Fruit fly (Drosophila melanogaster) whole organism: ENCODE data around the gene CG44141.
"Not testable (repeated sequence)": the region's sequence is repeated elsewhere in the genome, so short reads cannot be mapped to it uniquely, and the experiment has no call there.

Source experiments
- CG8478 ChIP-seq: fragments of >200 bp; optimal IDR thresholded peaks from 2 replicates; lab custom pipeline; 2018; ENCODE audit warnings: inconsistent platforms
- Dll ChIP-seq: fragments of >200 bp; optimal IDR thresholded peaks from 2 replicates; lab custom pipeline; 2017
- EcR ChIP-seq, 2 experiments: fragments of >200 bp; optimal IDR thresholded peaks; 2 replicates each; lab custom pipeline; 2017; ENCODE audit warnings: missing biosample characterization in 2 of 2, missing genetic modification characterization in 2 of 2, missing genetic modification reagents in 2 of 2
- pan ChIP-seq: fragments of >200 bp; optimal IDR thresholded peaks from 2 replicates; lab custom pipeline; 2017
- psq ChIP-seq: fragments of >200 bp; optimal IDR thresholded peaks from 2 replicates; lab custom pipeline; 2017
- usp ChIP-seq: fragments of >200 bp; optimal IDR thresholded peaks from 2 replicates; lab custom pipeline; 2017; ENCODE audit warnings: missing biosample characterization, missing genetic modification characterization, mixed read lengths

The CG44141 gene

dm6 chr2L:15659374-15659773, at the start of gene CG44141:
CG44141 (minus strand) TSS chr2L:15659474.
- not testable (repeated sequence) for TF ChIP-seq CG8478; usp (GFP tag; lab: Kevin White, UChicago); psq (lab: Kevin White, UChicago)

dm6 chr2L:15704871-15705270, 45.6 kb upstream of the CG44141 start, which contains the start of gene CG31827:
CG31827 (plus strand) TSS chr2L:15705171.
- TF ChIP-seq Dll (lab: Kevin White, UChicago); EcR (GFP tag; optimal IDR thresholded peaks at IDR 0.05; lab: Kevin White, UChicago); psq (lab: Kevin White, UChicago): not testable (repeated sequence)

- TF ChIP-seq usp (GFP tag; lab: Kevin White, UChicago); EcR (GFP tag; optimal IDR thresholded peaks at IDR 0.05; lab: Kevin White, UChicago); psq (lab: Kevin White, UChicago): not testable (repeated sequence)
Measured at dm6 chr2L:15695738-15696137, 36.5 kb upstream of the CG44141 start, which contains the start of gene CG31780. CG31780 (plus strand) TSS chr2L:15696038.

- TF ChIP-seq psq (lab: Kevin White, UChicago); usp (GFP tag; lab: Kevin White, UChicago); pan (lab: Kevin White, UChicago): not testable (repeated sequence)
Measured at dm6 chr2L:15694371-15694770, 35.1 kb upstream of the CG44141 start, which contains the start of gene CG44140. CG44140 (minus strand) TSS chr2L:15694471.

dm6 chr2L:15676002-15676401, 16.7 kb upstream of the CG44141 start, which contains the start of gene CG43923:
CG43923 (minus strand) TSS chr2L:15676102.
- TF ChIP-seq Dll (lab: Kevin White, UChicago); EcR (GFP tag; optimal IDR thresholded peaks at IDR 0.05; lab: Kevin White, UChicago); pan (lab: Kevin White, UChicago): not testable (repeated sequence)

- TF ChIP-seq pan (lab: Kevin White, UChicago); Dll (lab: Kevin White, UChicago); usp (GFP tag; lab: Kevin White, UChicago): not testable (repeated sequence)
Measured at dm6 chr2L:15669874-15670273, 10.6 kb upstream of the CG44141 start, which contains the start of gene CG18478. CG18478 (plus strand) TSS chr2L:15670174.

dm6 chr2L:15660741-15661140, 1.5 kb upstream of the CG44141 start, which contains the start of gene CG18477:
CG18477 (plus strand) TSS chr2L:15661041.
- TF ChIP-seq pan (lab: Kevin White, UChicago); psq (lab: Kevin White, UChicago); EcR (GFP tag; optimal IDR thresholded peaks at IDR 0.05; lab: Kevin White, UChicago): not testable (repeated sequence)

dm6 chr2L:15643791-15644190, 15.5 kb downstream of the CG44141 start:
- TF ChIP-seq CG8478, result no peak
- TF ChIP-seq usp (GFP tag; lab: Kevin White, UChicago), result no peak
- no peak for TF ChIP-seq EcR (GFP tag; optimal IDR thresholded peaks at IDR 0.05; lab: Kevin White, UChicago)
- no peak for TF ChIP-seq Dll (lab: Kevin White, UChicago)
- no peak for TF ChIP-seq psq (lab: Kevin White, UChicago)
- no peak for TF ChIP-seq pan (lab: Kevin White, UChicago)

dm6 chr2L:15641668-15642067, 17.6 kb downstream of the CG44141 start:
- TF ChIP-seq Dll (lab: Kevin White, UChicago), result no peak
- TF ChIP-seq pan (lab: Kevin White, UChicago), result no peak
- no peak for TF ChIP-seq CG8478

dm6 chr2L:15629596-15630168, 29.6 kb downstream of the CG44141 start, which contains the start of gene CG18480:
CG18480 (plus strand) TSS chr2L:15630002.
- TF ChIP-seq pan (lab: Kevin White, UChicago), result no peak
- TF ChIP-seq EcR (GFP tag; optimal IDR thresholded peaks at IDR 0.05; lab: Kevin White, UChicago), result no peak
- TF ChIP-seq psq (lab: Kevin White, UChicago), result no peak
- TF ChIP-seq usp (GFP tag; lab: Kevin White, UChicago), result no peak
- TF ChIP-seq Dll (lab: Kevin White, UChicago), result no peak
- TF ChIP-seq CG8478, result no peak

dm6 chr2L:15628378-15628777, 30.9 kb downstream of the CG44141 start, which contains the start of gene CG7631:
CG7631 (plus strand) TSS chr2L:15628678.
- TF ChIP-seq pan (lab: Kevin White, UChicago) (no peak), usp (GFP tag; lab: Kevin White, UChicago) (no peak), EcR (GFP tag; optimal IDR thresholded peaks at IDR 0.05; lab: Kevin White, UChicago) (no peak), CG8478 (no peak), psq (lab: Kevin White, UChicago) (no peak), Dll (lab: Kevin White, UChicago) (no peak)

- no peak for TF ChIP-seq psq (lab: Kevin White, UChicago)
- TF ChIP-seq Dll (lab: Kevin White, UChicago), result no peak
- no peak for TF ChIP-seq EcR (GFP tag; optimal IDR thresholded peaks at IDR 0.05; lab: Kevin White, UChicago)
- no peak for TF ChIP-seq usp (GFP tag; lab: Kevin White, UChicago)
- TF ChIP-seq CG8478, result no peak
- TF ChIP-seq pan (lab: Kevin White, UChicago), result no peak
Measured at dm6 chr2L:15623458-15623857, 35.8 kb downstream of the CG44141 start, which contains the start of gene Or35a. Or35a (minus strand) TSS chr2L:15623558.
